Worm (Caenorhabditis elegans): Measurements from ENCODE around the gene fbxc-31.

ce11 chrII:920326-920725 lies 8.5 kb downstream of the fbxc-31 start:
- TF ChIP-seq tbp1 (GFP tag; optimal IDR thresholded peaks at IDR 0.05) (no peak), B0019.2 (GFP tag; conservative IDR thresholded peaks at IDR 0.05) (no peak), D2030.7 (GFP tag; IDR thresholded peaks at IDR 0.05) (no peak), F57C9.4 (tag; optimal IDR thresholded peaks at IDR 0.05) (no peak), dox-1 (GFP tag; IDR thresholded peaks at IDR 0.05) (no peak), atf-7 (tag; optimal IDR thresholded peaks at IDR 0.05) (no peak), repo-1 (tag; optimal IDR thresholded peaks at IDR 0.05) (no peak), Y53G8AR.9 (GFP tag; conservative IDR thresholded peaks at IDR 0.05) (no peak), nhr-90 (tag; optimal IDR thresholded peaks at IDR 0.05) (no peak), Y67H2A.10 (GFP tag; conservative IDR thresholded peaks at IDR 0.05) (no peak), ztf-28 (GFP tag; IDR thresholded peaks at IDR 0.05) (no peak), ekl-4 (GFP tag; IDR thresholded peaks at IDR 0.05) (no peak), hlh-12 (tag; optimal IDR thresholded peaks at IDR 0.05) (no peak), dpl-1 (GFP tag; optimal IDR thresholded peaks at IDR 0.05) (no peak)

Data from whole organism, young adult.